Fruit fly (Drosophila melanogaster): ENCODE results near the gene SLIRP2.
A peak's percentile ranks its signal among the peaks of the same experiment; 100 is the strongest.

SLIRP2 gene

dm6 chr3R:8663668-8664283 is 12.9 kb downstream of the SLIRP2 start, which contains the start of gene CG8032 (continued):
- peak; percentile 53 for TF ChIP-seq Adf1 (GFP tag; IDR thresholded peaks at IDR 0.05)
- peak; percentile 14 for TF ChIP-seq Bdp1 (GFP tag; optimal IDR thresholded peaks at IDR 0.05)
- peak; percentile 48 for TF ChIP-seq Sox102F (GFP tag; optimal IDR thresholded peaks at IDR 0.05)
- no peak for TF ChIP-seq CkIIα-i1 (GFP tag; IDR thresholded peaks at IDR 0.05)
- TF ChIP-seq Fer2 (tag; optimal IDR thresholded peaks at IDR 0.05) = no peak
- TF ChIP-seq CG18476 (GFP tag; optimal IDR thresholded peaks at IDR 0.05) = peak; percentile 36
- peak; percentile 59 for TF ChIP-seq amos (GFP tag; IDR thresholded peaks at IDR 0.05; ENCODE audit: partially characterized antibody)
- no peak for TF ChIP-seq hkb (optimal IDR thresholded peaks at IDR 0.05)
- 0 out of 2 replicates have a peak, but pooled peaks have one; percentile 15 for TF ChIP-seq hkb (GFP tag; IDR thresholded peaks at IDR 0.05)
- peak; percentile 49 for TF ChIP-seq CG9727 (GFP tag; optimal IDR thresholded peaks at IDR 0.05)
- TF ChIP-seq CG1603 (tag; optimal IDR thresholded peaks at IDR 0.05) = peak; percentile 62
- TF ChIP-seq Sry-β (GFP tag; optimal IDR thresholded peaks at IDR 0.05) = no peak
- TF ChIP-seq Six4 (GFP tag; optimal IDR thresholded peaks at IDR 0.05) = peak; percentile 4
- TF ChIP-seq sd (tag; optimal IDR thresholded peaks at IDR 0.05) = no peak
- TF ChIP-seq CG14667 (GFP tag; IDR thresholded peaks at IDR 0.05) = no peak
- TF ChIP-seq CG6683 (GFP tag; optimal IDR thresholded peaks at IDR 0.05) = no peak
- TF ChIP-seq jumu (GFP tag; optimal IDR thresholded peaks at IDR 0.05) = peak; percentile 44
- no peak for TF ChIP-seq Gsc (GFP tag; IDR thresholded peaks at IDR 0.05)
- TF ChIP-seq Camta (GFP tag; optimal IDR thresholded peaks at IDR 0.05) = peak; percentile 47
- TF ChIP-seq Hmr (GFP tag; optimal IDR thresholded peaks at IDR 0.05) = peak; percentile 27
- no peak for TF ChIP-seq usp (GFP tag; optimal IDR thresholded peaks at IDR 0.05)
- TF ChIP-seq CG13775 (GFP tag; optimal IDR thresholded peaks at IDR 0.05) = peak; percentile 61
- peak; percentile 61 for TF ChIP-seq CG4617 (GFP tag; optimal IDR thresholded peaks at IDR 0.05; ENCODE audit: borderline replicate concordance)
- TF ChIP-seq CG2712 (tag; optimal IDR thresholded peaks at IDR 0.05) = peak; percentile 64
- no peak for TF ChIP-seq CG32772 (GFP tag; IDR thresholded peaks at IDR 0.05)
- TF ChIP-seq Awh (GFP tag; IDR thresholded peaks at IDR 0.05) = no peak
- peak; percentile 72 for TF ChIP-seq CG9932 (GFP tag; IDR thresholded peaks at IDR 0.05)
- TF ChIP-seq ci (GFP tag; IDR thresholded peaks at IDR 0.05) = no peak; the same call in 2 of the 3 replicates
- peak; percentile 55 for TF ChIP-seq CG33213 (GFP tag; optimal IDR thresholded peaks at IDR 0.05)
- TF ChIP-seq CG7556 (GFP tag; optimal IDR thresholded peaks at IDR 0.05) = peak; percentile 17
- TF ChIP-seq CG15696 (tag; optimal IDR thresholded peaks at IDR 0.05) = peak; percentile 9
- no peak for TF ChIP-seq cwo (GFP tag; optimal IDR thresholded peaks at IDR 0.05)
- TF ChIP-seq pzg (GFP tag; optimal IDR thresholded peaks at IDR 0.05) = peak; percentile 75
- TF ChIP-seq ab (GFP tag; optimal IDR thresholded peaks at IDR 0.05) = no peak
- TF ChIP-seq klu (GFP tag; IDR thresholded peaks at IDR 0.05) = no peak
- TF ChIP-seq chif (GFP tag; optimal IDR thresholded peaks at IDR 0.05) = peak in 1 of 2 experiments; percentile 39
- TF ChIP-seq Optix (GFP tag; IDR thresholded peaks at IDR 0.05) = no peak
- no peak for TF ChIP-seq disco-r (GFP tag; optimal IDR thresholded peaks at IDR 0.05)
- TF ChIP-seq emc (GFP tag; optimal IDR thresholded peaks at IDR 0.05) = peak; percentile 2
- peak; percentile 55 for TF ChIP-seq YL-1 (GFP tag; optimal IDR thresholded peaks at IDR 0.05)
- peak; percentile 40 for TF ChIP-seq fu2 (GFP tag; optimal IDR thresholded peaks at IDR 0.05)
- TF ChIP-seq ATbp (GFP tag; optimal IDR thresholded peaks at IDR 0.05) = no peak
- TF ChIP-seq CG4854 (GFP tag; optimal IDR thresholded peaks at IDR 0.05) = no peak
- no peak for TF ChIP-seq ac (GFP tag; optimal IDR thresholded peaks at IDR 0.05)
- TF ChIP-seq trem (tag; optimal IDR thresholded peaks at IDR 0.05) = peak; percentile 83
- TF ChIP-seq NfI (GFP tag; optimal IDR thresholded peaks at IDR 0.05) = peak; percentile 50
- TF ChIP-seq Oli (tag; optimal IDR thresholded peaks at IDR 0.05) = no peak
- no peak for TF ChIP-seq eve (GFP tag; optimal IDR thresholded peaks at IDR 0.05)
- TF ChIP-seq Dek (tag; optimal IDR thresholded peaks at IDR 0.05) = no peak
- TF ChIP-seq Spps (tag; optimal IDR thresholded peaks at IDR 0.05) = no peak

All from whole organism, embryonic.